Worm (Caenorhabditis elegans): ENCODE data around the gene F11C7.2.

F11C7.2 gene

ce11 chrX:17421532-17422078, 25.0 kb downstream of the F11C7.2 start, which contains the start of gene osm-11 (continued):
- TF ChIP-seq T20F7.1 (GFP tag; optimal IDR thresholded peaks at IDR 0.05) (no peak), jun-1 (tag; optimal IDR thresholded peaks at IDR 0.05) (no peak), dmd-9 (GFP tag; IDR thresholded peaks at IDR 0.05) (no peak), hlh-11 (tag; optimal IDR thresholded peaks at IDR 0.05) (peak; percentile 51), tag-97 (GFP tag; IDR thresholded peaks at IDR 0.05) (no peak), mxl-3 (GFP tag; optimal IDR thresholded peaks at IDR 0.05) (peak; percentile 6), daf-12 (tag; optimal IDR thresholded peaks at IDR 0.05) (no peak), skn-1 (tag; optimal IDR thresholded peaks at IDR 0.05) (no peak), zfp-2 (tag; optimal IDR thresholded peaks at IDR 0.05) (no peak), egl-43 (GFP tag; IDR thresholded peaks at IDR 0.05) (no peak), lim-7 (GFP tag; IDR thresholded peaks at IDR 0.05) (no peak), zip-2 (tag; optimal IDR thresholded peaks at IDR 0.05) (no peak), F49E8.2 (tag; optimal IDR thresholded peaks at IDR 0.05; ENCODE audit: borderline replicate concordance) (no peak), sdz-12 (GFP tag; optimal IDR thresholded peaks at IDR 0.05) (no peak), nhr-237 (tag; optimal IDR thresholded peaks at IDR 0.05) (no peak), mdl-1 (tag; optimal IDR thresholded peaks at IDR 0.05) (peak in 1 of 2 experiments; percentile 50), ZK546.5 (tag; optimal IDR thresholded peaks at IDR 0.05) (no peak), lin-15B (tag; optimal IDR thresholded peaks at IDR 0.05) (no peak), set-16 (GFP tag; IDR thresholded peaks at IDR 0.05) (no peak), nhr-48 (tag; optimal IDR thresholded peaks at IDR 0.05) (peak; percentile 87), Y5F2A.4 (GFP tag; optimal IDR thresholded peaks at IDR 0.05) (no peak), F26F4.8 (GFP tag; conservative IDR thresholded peaks at IDR 0.05) (no peak), ces-1 (GFP tag; optimal IDR thresholded peaks at IDR 0.05) (no peak), madf-5 (GFP tag; IDR thresholded peaks at IDR 0.05) (0 out of 4 replicates have a peak, but pooled peaks of 1 of the 2 experiments have one; percentile 11), ceh-32 (tag; optimal IDR thresholded peaks at IDR 0.05; ENCODE audit: poor library complexity) (no peak), zfp-3 (GFP tag; conservative IDR thresholded peaks at IDR 0.05) (no peak), snpc-1.2 (GFP tag; IDR thresholded peaks at IDR 0.05) (no peak), mdt-29 (GFP tag; IDR thresholded peaks at IDR 0.05) (no peak), egl-27 (tag; optimal IDR thresholded peaks at IDR 0.05) (no peak), dmd-6 (GFP tag; IDR thresholded peaks at IDR 0.05) (no peak), dpl-1 (GFP tag; optimal IDR thresholded peaks at IDR 0.05) (no peak), nhr-111 (GFP tag; optimal IDR thresholded peaks at IDR 0.05) (no peak), T26A8.4 (GFP tag; IDR thresholded peaks at IDR 0.05) (no peak), ama-1 (optimal IDR thresholded peaks at IDR 0.05) (no peak), fos-1 (tag; optimal IDR thresholded peaks at IDR 0.05) (no peak)

ce11 chrX:17422593-17422992, 26.0 kb downstream of the F11C7.2 start:
- no peak for TF ChIP-seq lin-13 (GFP tag; optimal IDR thresholded peaks at IDR 0.05)
- TF ChIP-seq hlh-11 (tag; optimal IDR thresholded peaks at IDR 0.05), result peak; percentile 11
- peak; percentile 41 for TF ChIP-seq hlh-30 (tag; optimal IDR thresholded peaks at IDR 0.05; ENCODE audit: insufficient read depth)
- TF ChIP-seq T26A8.4 (GFP tag; IDR thresholded peaks at IDR 0.05), result no peak
- TF ChIP-seq F44E2.7 (GFP tag; IDR thresholded peaks at IDR 0.05), result no peak
- TF ChIP-seq daf-8 (GFP tag; IDR thresholded peaks at IDR 0.05), result no peak
- TF ChIP-seq unc-62 (GFP tag; optimal IDR thresholded peaks at IDR 0.05 in 1 of 2), result peak in 1 of 2 experiments; percentile 91
- TF ChIP-seq unc-62 (tag; optimal IDR thresholded peaks at IDR 0.05), result no peak
- no peak for TF ChIP-seq nhr-25 (tag; optimal IDR thresholded peaks at IDR 0.05; ENCODE audit: borderline replicate concordance, insufficient read depth)
